Worm (Caenorhabditis elegans): ENCODE results near the gene cest-1.1.

DNA sequence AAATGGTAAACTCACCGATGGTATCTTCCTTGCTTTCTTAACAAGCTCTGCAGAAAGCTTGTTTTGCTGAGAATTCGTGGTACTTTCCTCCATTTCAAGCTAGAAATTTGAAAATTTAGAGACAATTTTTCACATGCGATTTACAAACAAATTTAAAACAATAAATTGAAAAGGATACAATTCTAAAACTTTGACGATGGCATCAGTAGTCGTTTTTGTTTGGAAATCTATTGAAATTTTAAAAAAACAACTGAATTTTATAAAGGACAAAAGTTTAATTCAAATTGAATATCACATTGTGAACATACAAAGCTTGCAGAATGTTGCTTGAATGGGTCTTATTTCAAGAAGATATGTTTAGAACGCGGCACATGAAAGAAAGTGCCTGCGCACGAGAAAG, 1.1 kb upstream of the cest-1.1 start, which contains the start of gene ocam-1:
- TF ChIP-seq lin-29 (GFP tag; IDR thresholded peaks at IDR 0.05) (no peak), nhr-237 (tag; optimal IDR thresholded peaks at IDR 0.05) (no peak), unc-39 (tag; optimal IDR thresholded peaks at IDR 0.05) (no peak), nhr-11 (tag; optimal IDR thresholded peaks at IDR 0.05) (no peak), dve-1 (tag; optimal IDR thresholded peaks at IDR 0.05; ENCODE audit: insufficient read depth) (no peak), F26F4.8 (GFP tag; conservative IDR thresholded peaks at IDR 0.05) (no peak), hmg-1.1 (GFP tag; IDR thresholded peaks at IDR 0.05) (no peak), zag-1 (tag; optimal IDR thresholded peaks at IDR 0.05) (no peak), unc-62 (GFP tag; optimal IDR thresholded peaks at IDR 0.05 in 1 of 2) (no peak), unc-62 (tag; optimal IDR thresholded peaks at IDR 0.05) (no peak), pha-4 (GFP tag; IDR thresholded peaks at IDR 0.05) (no peak), pha-4 (tag; optimal IDR thresholded peaks at IDR 0.05) (no peak)
